Fruit fly (Drosophila melanogaster) whole organism, embryonic: ENCODE measurements around the gene CG17660.

Source experiments
- Antp ChIP-seq: fragments of 200-800 bp; sonication (Bioruptor generic); optimal IDR thresholded peaks from 3 replicates; lab custom pipeline; 2016; ENCODE audit warnings: missing biosample characterization, missing genetic modification characterization
- Atf-2 ChIP-seq: fragments of 200-800 bp; sonication (Bioruptor generic); optimal IDR thresholded peaks from 2 replicates; lab custom pipeline; 2016; ENCODE audit warnings: missing biosample characterization, missing genetic modification characterization
- BEAF-32 ChIP-seq: fragments of 200-800 bp; sonication (Bioruptor generic); optimal IDR thresholded peaks from 3 replicates; lab custom pipeline; 2017; ENCODE audit warnings: missing biosample characterization, missing genetic modification characterization, mild to moderate bottlenecking, moderate library complexity, missing genetic modification reagents
- CG10979 ChIP-seq: fragments of 200-800 bp; sonication (Bioruptor generic); optimal IDR thresholded peaks from 2 replicates; lab custom pipeline; 2018; ENCODE audit warnings: missing biosample characterization, mild to moderate bottlenecking, missing genetic modification characterization, moderate library complexity
- CG12659 ChIP-seq: fragments of 200-800 bp; sonication (Bioruptor generic); optimal IDR thresholded peaks from 3 replicates; lab custom pipeline; 2017; ENCODE audit warnings: mild to moderate bottlenecking, missing biosample characterization, missing genetic modification reagents, missing genetic modification characterization
- CG14014 ChIP-seq: fragments of 200-800 bp; sonication (Bioruptor generic); IDR thresholded peaks from 2 replicates; pipeline ENCODE4 v1.3.6; 2022; ENCODE audit warnings: missing biosample characterization, missing genetic modification characterization
- CG15269 ChIP-seq: fragments of 200-800 bp; sonication (Bioruptor generic); optimal IDR thresholded peaks from 2 replicates; lab custom pipeline; 2018; ENCODE audit warnings: missing biosample characterization, mild to moderate bottlenecking, missing genetic modification characterization, moderate library complexity
- CG15601 ChIP-seq: fragments of 200-800 bp; sonication (Bioruptor generic); optimal IDR thresholded peaks from 3 replicates; lab custom pipeline; 2019; ENCODE audit warnings: missing biosample characterization, mild to moderate bottlenecking, missing genetic modification characterization, moderate library complexity
- CG17186 ChIP-seq: fragments of 200-800 bp; sonication (Bioruptor generic); optimal IDR thresholded peaks from 3 replicates; lab custom pipeline; 2017; ENCODE audit warnings: missing biosample characterization, missing genetic modification reagents, missing genetic modification characterization
- CG18476 ChIP-seq: fragments of 200-800 bp; sonication (Bioruptor generic); optimal IDR thresholded peaks from 2 replicates; lab custom pipeline; 2016; ENCODE audit warnings: missing biosample characterization, mild to moderate bottlenecking, missing genetic modification characterization
- CG2199 ChIP-seq: fragments of 200-800 bp; sonication (Bioruptor generic); IDR thresholded peaks from 3 replicates; pipeline ENCODE4 v1.3.6; 2022; ENCODE audit warnings: missing biosample characterization, missing genetic modification characterization
- CG31441 ChIP-seq: fragments of 200-800 bp; sonication (Bioruptor generic); IDR thresholded peaks from 2 replicates; pipeline ENCODE4 v1.3.6; 2022; ENCODE audit warnings: missing biosample characterization, missing genetic modification characterization
- CG3407 ChIP-seq: fragments of 200-800 bp; sonication (Bioruptor generic); optimal IDR thresholded peaks from 2 replicates; lab custom pipeline; 2018; ENCODE audit warnings: missing biosample characterization, mild to moderate bottlenecking, missing genetic modification characterization
- CG4282 ChIP-seq: fragments of 200-800 bp; sonication (Bioruptor generic); optimal IDR thresholded peaks from 2 replicates; lab custom pipeline; 2016; ENCODE audit warnings: missing biosample characterization, missing genetic modification characterization
- CG4707 ChIP-seq: fragments of 200-800 bp; sonication (Bioruptor generic); optimal IDR thresholded peaks from 2 replicates; lab custom pipeline; 2018; ENCODE audit warnings: missing biosample characterization, mild to moderate bottlenecking, missing genetic modification characterization, moderate library complexity
- CG4730 ChIP-seq: fragments of 200-800 bp; sonication (Bioruptor generic); IDR thresholded peaks from 2 replicates; pipeline ENCODE4 v1.3.6; 2022; ENCODE audit warnings: missing biosample characterization, missing genetic modification characterization
- CG6654 ChIP-seq: fragments of 200-800 bp; sonication (Bioruptor generic); optimal IDR thresholded peaks from 2 replicates; lab custom pipeline; 2017; ENCODE audit warnings: missing biosample characterization, mild to moderate bottlenecking, missing genetic modification characterization
- CG6689 ChIP-seq: fragments of 200-800 bp; sonication (Bioruptor generic); IDR thresholded peaks from 2 replicates; pipeline ENCODE4 v1.3.6; 2022; ENCODE audit warnings: missing biosample characterization, missing genetic modification characterization
- CG8290 ChIP-seq, 3 experiments: fragments of 200-800 bp; sonication (Bioruptor generic); optimal IDR thresholded peaks; 2 replicates each; lab custom pipeline; 2016 to 2019; ENCODE audit warnings: missing biosample characterization in 3 of 3, missing genetic modification characterization in 3 of 3, mild to moderate bottlenecking in 2 of 3, moderate library complexity in 1 of 3
- CG8478 ChIP-seq: fragments of >200 bp; optimal IDR thresholded peaks from 2 replicates; lab custom pipeline; 2018
- CG9437 ChIP-seq: fragments of 200-800 bp; sonication (Bioruptor generic); optimal IDR thresholded peaks from 2 replicates; lab custom pipeline; 2018; ENCODE audit warnings: missing biosample characterization, mild to moderate bottlenecking, missing genetic modification characterization
- CG9876 ChIP-seq: fragments of 200-800 bp; sonication (Bioruptor generic); optimal IDR thresholded peaks from 2 replicates; lab custom pipeline; 2016; ENCODE audit warnings: missing biosample characterization, missing genetic modification characterization
- CHES-1-like ChIP-seq: fragments of 200-800 bp; sonication (Bioruptor generic); optimal IDR thresholded peaks from 2 replicates; lab custom pipeline; 2016; ENCODE audit warnings: missing biosample characterization, missing genetic modification characterization
- CTCF ChIP-seq: fragments of 200-800 bp; sonication (Bioruptor generic); optimal IDR thresholded peaks from 2 replicates; lab custom pipeline; 2017; ENCODE audit warnings: missing biosample characterization, mild to moderate bottlenecking, missing genetic modification characterization, moderate library complexity
- CoRest ChIP-seq: fragments of 200-800 bp; sonication (Bioruptor generic); optimal IDR thresholded peaks from 3 replicates; lab custom pipeline; 2018; ENCODE audit warnings: missing biosample characterization, mild to moderate bottlenecking, missing genetic modification characterization, moderate library complexity
- Deaf1 ChIP-seq: fragments of 200-800 bp; optimal IDR thresholded peaks from 3 replicates; lab custom pipeline; 2019; ENCODE audit warnings: missing biosample characterization, mild to moderate bottlenecking, missing genetic modification characterization, moderate library complexity
- Doc3 ChIP-seq: fragments of 200-800 bp; sonication (Bioruptor generic); IDR thresholded peaks from 3 replicates; pipeline ENCODE4 v1.3.6; 2022; ENCODE audit warnings: missing biosample characterization, missing genetic modification characterization; ENCODE audit not compliant: partially characterized antibody
- Dp ChIP-seq: fragments of 200-800 bp; sonication (Bioruptor generic); optimal IDR thresholded peaks from 2 replicates; lab custom pipeline; 2018; ENCODE audit warnings: missing biosample characterization, mild to moderate bottlenecking, missing genetic modification characterization, moderate library complexity
- Ets97D ChIP-seq: fragments of 200-800 bp; sonication (Bioruptor generic); optimal IDR thresholded peaks from 3 replicates; lab custom pipeline; 2016; ENCODE audit warnings: missing biosample characterization, missing genetic modification characterization
- Fer3 ChIP-seq: fragments of 200-800 bp; sonication (Bioruptor generic); optimal IDR thresholded peaks from 2 replicates; lab custom pipeline; 2018; ENCODE audit warnings: missing biosample characterization, mild to moderate bottlenecking, missing genetic modification characterization, moderate library complexity
- Gug ChIP-seq: fragments of 200-800 bp; sonication (Bioruptor generic); IDR thresholded peaks from 4 replicates; pipeline ENCODE4 v1.3.6; 2022; ENCODE audit warnings: missing biosample characterization, missing genetic modification characterization
- H2.0 ChIP-seq: fragments of 200-800 bp; sonication (Bioruptor generic); IDR thresholded peaks from 2 replicates; pipeline ENCODE4 v1.3.6; 2022; ENCODE audit warnings: missing biosample characterization, missing genetic modification characterization
- HLH3B ChIP-seq: fragments of 200-800 bp; sonication (Bioruptor generic); IDR thresholded peaks from 2 replicates; pipeline ENCODE4 v1.3.6; 2022; ENCODE audit warnings: missing biosample characterization, missing genetic modification characterization
- Meics ChIP-seq: fragments of 200-800 bp; sonication (Bioruptor generic); optimal IDR thresholded peaks from 2 replicates; lab custom pipeline; 2017; ENCODE audit warnings: missing biosample characterization, mild to moderate bottlenecking, missing genetic modification characterization
- Mrtf ChIP-seq: fragments of 200-800 bp; sonication (Bioruptor generic); IDR thresholded peaks from 3 replicates; pipeline ENCODE4 v1.3.6; 2022; ENCODE audit warnings: missing biosample characterization, missing genetic modification characterization
- Ptx1 ChIP-seq: fragments of 200-800 bp; sonication (Bioruptor generic); IDR thresholded peaks from 2 replicates; pipeline ENCODE4 v1.3.6; 2022; ENCODE audit warnings: missing biosample characterization, missing genetic modification characterization
- Xbp1 ChIP-seq: fragments of 200-800 bp; sonication (Bioruptor generic); optimal IDR thresholded peaks from 3 replicates; lab custom pipeline; 2016; ENCODE audit warnings: missing biosample characterization, mild to moderate bottlenecking, missing genetic modification characterization
- amos ChIP-seq: fragments of 200-800 bp; sonication (Bioruptor generic); IDR thresholded peaks from 2 replicates; pipeline ENCODE4 v1.3.6; 2022; ENCODE audit warnings: missing biosample characterization, missing genetic modification characterization; ENCODE audit not compliant: partially characterized antibody
- aop ChIP-seq: fragments of 200-800 bp; sonication (Bioruptor generic); IDR thresholded peaks from 2 replicates; pipeline ENCODE4 v1.3.6; 2022; ENCODE audit warnings: missing biosample characterization, missing genetic modification characterization
- az2 ChIP-seq: fragments of 200-800 bp; sonication (Bioruptor generic); optimal IDR thresholded peaks from 3 replicates; lab custom pipeline; 2016; ENCODE audit warnings: missing biosample characterization, missing genetic modification characterization
- dan ChIP-seq: fragments of 200-800 bp; sonication (Bioruptor generic); IDR thresholded peaks from 2 replicates; pipeline ENCODE4 v1.3.6; 2022; ENCODE audit warnings: missing biosample characterization, missing genetic modification characterization
- dmrt11E ChIP-seq: fragments of 200-800 bp; sonication (Bioruptor generic); optimal IDR thresholded peaks from 3 replicates; lab custom pipeline; 2018; ENCODE audit warnings: missing biosample characterization, mild to moderate bottlenecking, missing genetic modification characterization, moderate library complexity
- knrl ChIP-seq: fragments of 200-800 bp; sonication (Bioruptor generic); IDR thresholded peaks from 3 replicates; pipeline ENCODE4 v1.3.6; 2022; ENCODE audit warnings: missing biosample characterization, missing genetic modification characterization; ENCODE audit not compliant: partially characterized antibody
- lbe ChIP-seq: fragments of 200-800 bp; sonication (Bioruptor generic); optimal IDR thresholded peaks from 2 replicates; lab custom pipeline; 2016; ENCODE audit warnings: missing biosample characterization, mild to moderate bottlenecking, missing genetic modification characterization
- pzg ChIP-seq: fragments of 200-800 bp; sonication (Bioruptor generic); optimal IDR thresholded peaks from 3 replicates; lab custom pipeline; 2018; ENCODE audit warnings: missing biosample characterization, mild to moderate bottlenecking, missing genetic modification characterization, moderate library complexity
- sens ChIP-seq: fragments of 200-800 bp; sonication (Bioruptor generic); peaks from one replicate; lab custom pipeline; 2016; ENCODE audit warnings: missing biosample characterization, missing genetic modification characterization
- sisA ChIP-seq: fragments of 200-800 bp; sonication (Bioruptor generic); IDR thresholded peaks from 2 replicates; pipeline ENCODE4 v1.3.6; 2022; ENCODE audit warnings: missing biosample characterization, missing genetic modification characterization
- stc ChIP-seq: fragments of 200-800 bp; sonication (Bioruptor generic); IDR thresholded peaks from 2 replicates; pipeline ENCODE4 v1.3.6; 2022; ENCODE audit warnings: missing biosample characterization, missing genetic modification characterization
- tap ChIP-seq: fragments of 200-800 bp; optimal IDR thresholded peaks from 3 replicates; lab custom pipeline; 2019; ENCODE audit warnings: missing biosample characterization, mild to moderate bottlenecking, missing genetic modification characterization, moderate library complexity
- trh ChIP-seq: fragments of 200-800 bp; sonication (Bioruptor generic); optimal IDR thresholded peaks from 2 replicates; lab custom pipeline; 2016; ENCODE audit warnings: missing biosample characterization, missing genetic modification characterization
- ttk ChIP-seq: fragments of 200-800 bp; sonication (Bioruptor generic); IDR thresholded peaks from 2 replicates; pipeline ENCODE4 v2.1.2; 2022; ENCODE audit warnings: missing biosample characterization, missing genetic modification characterization
- unpg ChIP-seq: fragments of 200-800 bp; sonication (Bioruptor generic); optimal IDR thresholded peaks from 3 replicates; lab custom pipeline; 2018; ENCODE audit warnings: missing biosample characterization, mild to moderate bottlenecking, missing genetic modification characterization, moderate library complexity
- vnd ChIP-seq: fragments of 200-800 bp; sonication (Bioruptor generic); IDR thresholded peaks from 3 replicates; pipeline ENCODE4 v1.3.6; 2022; ENCODE audit warnings: missing biosample characterization, missing genetic modification characterization; ENCODE audit not compliant: partially characterized antibody

Gene CG17660

DNA sequence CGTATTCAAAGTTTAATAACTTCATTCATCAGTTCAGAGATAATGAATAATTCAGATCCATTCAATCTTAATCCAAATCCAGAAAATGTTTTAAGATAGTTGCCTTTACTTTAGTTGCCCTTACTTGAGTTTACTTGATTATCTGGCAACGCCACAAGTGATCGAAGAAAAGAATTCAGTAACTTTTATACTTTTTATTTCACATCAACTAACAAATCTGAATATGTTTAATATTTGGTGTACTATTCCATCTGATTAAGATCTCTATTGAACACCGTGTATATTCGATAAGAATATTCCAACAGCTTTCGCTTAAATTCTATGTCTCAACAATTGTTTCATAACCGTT lies 14.3 kb upstream of the CG17660 start:
- TF ChIP-seq CG8290 (GFP tag; optimal IDR thresholded peaks at IDR 0.05; lab: Kevin White, UChicago) = no peak
- no peak for TF ChIP-seq CG8290 (tag; optimal IDR thresholded peaks at IDR 0.05; lab: Kevin White, UChicago)
- peak; percentile 86 for TF ChIP-seq CG15601 (tag; lab: Kevin White, UChicago)
- TF ChIP-seq Ets97D (GFP tag; lab: Kevin White, UChicago) = no peak
- TF ChIP-seq Atf-2 = no peak
- no peak for TF ChIP-seq sisA (GFP tag; lab: Robert Waterston, UW)
- TF ChIP-seq tap (tag; lab: Kevin White, UChicago) = no peak
- no peak for TF ChIP-seq Antp (GFP tag; lab: Kevin White, UChicago)
- TF ChIP-seq CHES-1-like (GFP tag; lab: Kevin White, UChicago) = no peak
- TF ChIP-seq vnd (GFP tag; lab: Robert Waterston, UW) = no peak
- TF ChIP-seq CG12659 (GFP tag; lab: Kevin White, UChicago) = no peak
- TF ChIP-seq Mrtf (GFP tag; lab: Robert Waterston, UW) = no peak
- no peak for TF ChIP-seq CG9876 (GFP tag; lab: Kevin White, UChicago)
- peak; percentile 29 for TF ChIP-seq lbe (GFP tag; lab: Kevin White, UChicago)
- TF ChIP-seq CG4730 (GFP tag; lab: Robert Waterston, UW) = no peak
- TF ChIP-seq Dp (GFP tag; lab: Kevin White, UChicago) = peak; percentile 11
- no peak for TF ChIP-seq stc
- TF ChIP-seq Ptx1 (GFP tag; lab: Robert Waterston, UW) = no peak
- TF ChIP-seq CG9437 = no peak
- TF ChIP-seq Fer3 = no peak
- no peak for TF ChIP-seq CG17186
- no peak for TF ChIP-seq trh
- no peak for TF ChIP-seq CG3407
- no peak for TF ChIP-seq CG18476 (GFP tag; lab: Kevin White, UChicago)
- peak; percentile 6 for TF ChIP-seq BEAF-32
- no peak for TF ChIP-seq pzg
- no peak for TF ChIP-seq unpg
- no peak for TF ChIP-seq CG4282 (GFP tag; lab: Kevin White, UChicago)
- TF ChIP-seq CTCF (GFP tag; lab: Kevin White, UChicago) = no peak
- no peak for TF ChIP-seq aop (GFP tag; lab: Robert Waterston, UW)
- TF ChIP-seq Meics = no peak
- TF ChIP-seq HLH3B (GFP tag; lab: Robert Waterston, UW) = no peak
- TF ChIP-seq ttk = no peak

DNA sequence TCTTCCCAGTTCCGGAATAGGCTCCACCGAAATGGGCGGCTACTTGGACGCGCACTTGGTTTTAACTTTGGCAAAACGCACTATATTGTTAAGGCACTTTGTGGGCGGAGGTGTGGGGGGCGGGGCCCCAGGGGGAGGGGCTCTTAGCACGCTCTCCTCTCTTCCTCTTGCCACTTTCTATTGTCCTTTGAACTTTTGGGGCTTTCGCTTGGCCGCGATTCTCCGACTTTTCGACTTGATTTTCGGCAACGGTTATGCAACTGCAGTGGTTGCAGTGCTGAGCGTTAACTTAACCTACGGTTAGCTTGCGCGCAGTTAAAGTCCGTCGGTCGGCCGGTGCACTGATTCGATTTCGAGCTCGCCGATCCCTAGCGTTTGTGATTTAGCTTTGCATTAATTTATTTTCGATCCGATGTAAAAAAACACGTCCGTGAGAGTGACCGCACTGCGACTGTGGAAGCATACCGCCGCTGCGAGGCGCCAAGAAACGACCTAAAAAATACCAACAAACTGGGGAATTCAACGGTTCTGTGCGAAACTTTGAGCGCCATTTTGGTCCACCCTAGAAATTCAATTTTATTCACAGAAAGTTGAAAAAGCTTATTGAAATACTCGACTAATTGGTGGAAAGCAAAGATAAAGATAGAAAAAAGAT lies 13.8 kb upstream of the CG17660 start, which contains the start of gene Rim2:
Gene Rim2 (minus strand): TSS at position 452 of the 655 bp plus-strand sequence.
- peak; percentile 35; the same call in 1 of the 3 replicates for TF ChIP-seq knrl (GFP tag; lab: Robert Waterston, UW)
- no peak for TF ChIP-seq CG6654 (GFP tag; lab: Kevin White, UChicago)
- no peak for TF ChIP-seq CG8478 (lab: Kevin White, UChicago)
- TF ChIP-seq CG2199 (GFP tag; lab: Robert Waterston, UW) = no peak
- peak; percentile 51; the same call in 1 of the 2 replicates for TF ChIP-seq amos (GFP tag; lab: Robert Waterston, UW)
- no peak for TF ChIP-seq H2.0 (GFP tag; lab: Robert Waterston, UW)
- TF ChIP-seq dan (GFP tag; lab: Robert Waterston, UW) = no peak
- TF ChIP-seq Gug (GFP tag; lab: Robert Waterston, UW) = no peak
- no peak for TF ChIP-seq Fer3
- peak; percentile 73 for TF ChIP-seq sens (GFP tag; lab: Kevin White, UChicago)
- no peak for TF ChIP-seq az2
- TF ChIP-seq Xbp1 (GFP tag; lab: Kevin White, UChicago) = peak; percentile 24
- no peak for TF ChIP-seq CG6689 (GFP tag; lab: Robert Waterston, UW)
- peak; percentile 59 for TF ChIP-seq CoRest
- no peak for TF ChIP-seq Doc3 (GFP tag; lab: Robert Waterston, UW)
- TF ChIP-seq CG31441 (GFP tag; lab: Robert Waterston, UW) = no peak
- no peak for TF ChIP-seq CG4707
- no peak for TF ChIP-seq CG10979 (tag; lab: Kevin White, UChicago)
- no peak for TF ChIP-seq dmrt11E (tag; lab: Kevin White, UChicago)
- TF ChIP-seq CG14014 (GFP tag; lab: Robert Waterston, UW) = no peak
- peak; percentile 13 for TF ChIP-seq Deaf1 (tag; lab: Kevin White, UChicago)
- no peak for TF ChIP-seq CG15269 (tag; lab: Kevin White, UChicago)
- peak; percentile 69 for TF ChIP-seq CG17186
